Worm (Caenorhabditis elegans) whole organism, L4 larva: ENCODE measurements around the gene srd-66.

Experiments used
- F10B5.3 ChIP-seq: sonication (generic microtip); optimal IDR thresholded peaks from 2 replicates; lab custom pipeline; 2016; ENCODE audit warnings: mild to moderate bottlenecking, missing genetic modification characterization, missing compliant biosample characterization
- F26F4.8 ChIP-seq: fragments of 200-800 bp; sonication (Bioruptor generic); conservative IDR thresholded peaks from 2 replicates; pipeline ENCODE4 v1.3.6; 2022; ENCODE audit warnings: missing genetic modification characterization, missing compliant biosample characterization
- F37D6.2 ChIP-seq: sonication (generic microtip); optimal IDR thresholded peaks from 2 replicates; lab custom pipeline; 2016; ENCODE audit warnings: mild to moderate bottlenecking, missing genetic modification characterization, missing compliant biosample characterization
- T20F7.1 ChIP-seq: fragments of 200-800 bp; sonication (Bioruptor generic); optimal IDR thresholded peaks from 2 replicates; lab custom pipeline; 2018; ENCODE audit warnings: mild to moderate bottlenecking, missing genetic modification characterization, missing compliant biosample characterization
- ZK337.2 ChIP-seq: fragments of 200-800 bp; sonication (Bioruptor generic); IDR thresholded peaks from 2 replicates; pipeline ENCODE4 v1.3.6; 2022; ENCODE audit warnings: missing genetic modification reagents, missing genetic modification characterization, missing compliant biosample characterization
- arid-1 ChIP-seq: fragments of 200-800 bp; sonication (Bioruptor generic); conservative IDR thresholded peaks from 2 replicates; pipeline ENCODE4 v1.3.6; 2022; ENCODE audit warnings: missing genetic modification reagents, missing genetic modification characterization, missing compliant biosample characterization
- ceh-20 ChIP-seq: fragments of 200-800 bp; sonication (Bioruptor generic); IDR thresholded peaks from 2 replicates; pipeline ENCODE4 v1.3.6; 2022; ENCODE audit warnings: missing genetic modification reagents, missing genetic modification characterization, missing compliant biosample characterization
- cey-2 ChIP-seq: sonication (generic microtip); optimal IDR thresholded peaks from 3 replicates; lab custom pipeline; 2017; ENCODE audit warnings: missing genetic modification characterization, mild to moderate bottlenecking, missing compliant biosample characterization, antibody characterized with exemption, borderline replicate concordance; ENCODE audit not compliant: insufficient read depth
- daf-12 ChIP-seq: fragments of 150-350 bp; optimal IDR thresholded peaks from 2 replicates; lab custom pipeline; 2014; ENCODE audit warnings: missing biosample characterization, missing genetic modification reagents, missing genetic modification characterization
- daf-16 ChIP-seq, 3 experiments: sonication (generic microtip); optimal IDR thresholded peaks; 2 replicates each; lab custom pipeline; 2016 to 2017; ENCODE audit warnings: missing genetic modification characterization in 3 of 3, missing genetic modification reagents in 3 of 3, mild to moderate bottlenecking in 2 of 3, missing compliant biosample characterization in 2 of 3, missing biosample characterization in 1 of 3, moderate library complexity in 1 of 3
- dmd-6 ChIP-seq: fragments of 200-800 bp; sonication (Bioruptor generic); IDR thresholded peaks from 2 replicates; pipeline ENCODE4 v1.3.6; 2022; ENCODE audit warnings: missing genetic modification reagents, missing genetic modification characterization, missing compliant biosample characterization
- dmd-8 ChIP-seq: fragments of 200-800 bp; sonication (Bioruptor generic); IDR thresholded peaks from 2 replicates; pipeline ENCODE4 v1.3.6; 2022; ENCODE audit warnings: missing genetic modification characterization, missing compliant biosample characterization
- dpl-1 ChIP-seq: fragments of 150-350 bp; optimal IDR thresholded peaks from 2 replicates; lab custom pipeline; 2014; ENCODE audit warnings: missing biosample characterization, missing genetic modification reagents, missing genetic modification characterization
- duxl-1 ChIP-seq: sonication (generic microtip); optimal IDR thresholded peaks from 2 replicates; lab custom pipeline; 2016; ENCODE audit warnings: mild to moderate bottlenecking, missing genetic modification characterization, moderate library complexity, missing compliant biosample characterization; ENCODE audit not compliant: poor library complexity
- egl-27 ChIP-seq: sonication (generic microtip); optimal IDR thresholded peaks from 3 replicates; lab custom pipeline; 2017; ENCODE audit warnings: missing biosample characterization, missing genetic modification reagents, missing genetic modification characterization
- hif-1 ChIP-seq, 2 experiments: sonication (generic microtip); optimal IDR thresholded peaks; 2 replicates each; lab custom pipeline; 2016 to 2017; ENCODE audit warnings: missing compliant biosample characterization in 2 of 2, missing genetic modification characterization in 2 of 2, missing genetic modification reagents in 2 of 2, missing genotype in 2 of 2, mild to moderate bottlenecking in 1 of 2
- hlh-30 ChIP-seq: sonication (generic microtip); optimal IDR thresholded peaks from 2 replicates; lab custom pipeline; 2017; ENCODE audit warnings: antibody characterized with exemption, mild to moderate bottlenecking, missing genetic modification characterization, missing compliant biosample characterization; ENCODE audit not compliant: insufficient read depth
- hmg-1.1 ChIP-seq: fragments of 200-800 bp; sonication (Bioruptor generic); IDR thresholded peaks from 2 replicates; pipeline ENCODE4 v1.3.6; 2022; ENCODE audit warnings: missing genetic modification reagents, missing genetic modification characterization, missing compliant biosample characterization
- lim-7 ChIP-seq: fragments of 200-800 bp; sonication (Bioruptor generic); IDR thresholded peaks from 2 replicates; pipeline ENCODE4 v1.3.6; 2022; ENCODE audit warnings: missing genetic modification characterization, missing compliant biosample characterization
- lin-1 ChIP-seq: fragments of 200-800 bp; sonication (Bioruptor generic); IDR thresholded peaks from 2 replicates; pipeline ENCODE4 v1.3.6; 2022; ENCODE audit warnings: missing genetic modification reagents, missing genetic modification characterization, missing compliant biosample characterization
- lin-13 ChIP-seq: fragments of 150-350 bp; optimal IDR thresholded peaks from 2 replicates; lab custom pipeline; 2014; ENCODE audit warnings: missing biosample characterization, missing genetic modification reagents, missing genetic modification characterization
- lin-15B ChIP-seq: fragments of 150-350 bp; sonication (generic microtip); optimal IDR thresholded peaks from 3 replicates; lab custom pipeline; 2014; ENCODE audit warnings: missing biosample characterization, missing genetic modification characterization
- lin-38 ChIP-seq: fragments of 200-800 bp; sonication (Bioruptor generic); IDR thresholded peaks from 2 replicates; pipeline ENCODE4 v1.3.6; 2022; ENCODE audit warnings: missing genetic modification reagents, missing genetic modification characterization, missing compliant biosample characterization
- lin-39 ChIP-seq: fragments of 150-350 bp; optimal IDR thresholded peaks from 2 replicates; lab custom pipeline; 2014; ENCODE audit warnings: missing biosample characterization, missing genetic modification reagents, missing genetic modification characterization
- madf-5 ChIP-seq, 2 experiments: fragments of 200-800 bp; sonication (Bioruptor generic); IDR thresholded peaks; 2 replicates each; pipeline ENCODE4 v1.3.6; 2022; ENCODE audit warnings: missing compliant biosample characterization in 2 of 2, missing genetic modification characterization in 2 of 2
- mdl-1 ChIP-seq, 2 experiments: fragments of 150-350 bp in 1 of 2; sonication (generic microtip) in 1 of 2; optimal IDR thresholded peaks; 2 replicates each; lab custom pipeline; 2014 to 2017; ENCODE audit warnings: missing biosample characterization in 2 of 2, missing genetic modification characterization in 2 of 2
- mdt-29 ChIP-seq: fragments of 200-800 bp; sonication (Bioruptor generic); IDR thresholded peaks from 2 replicates; pipeline ENCODE4 v1.3.6; 2022; ENCODE audit warnings: missing genetic modification reagents, missing genetic modification characterization, missing compliant biosample characterization
- mep-1 ChIP-seq: fragments of 150-350 bp; sonication (generic microtip); optimal IDR thresholded peaks from 3 replicates; lab custom pipeline; 2014; ENCODE audit warnings: missing biosample characterization, missing genetic modification characterization
- mxl-3 ChIP-seq: fragments of 200-800 bp; sonication (Bioruptor generic); optimal IDR thresholded peaks from 2 replicates; lab custom pipeline; 2018; ENCODE audit warnings: mild to moderate bottlenecking, missing genetic modification characterization, missing compliant biosample characterization
- nhr-102 ChIP-seq: sonication (generic microtip); optimal IDR thresholded peaks from 2 replicates; lab custom pipeline; 2016; ENCODE audit warnings: mild to moderate bottlenecking, missing genetic modification characterization, moderate library complexity, missing compliant biosample characterization
- nhr-11 ChIP-seq: fragments of 150-350 bp; optimal IDR thresholded peaks from 2 replicates; lab custom pipeline; 2014; ENCODE audit warnings: missing biosample characterization, missing genetic modification characterization
- nhr-111 ChIP-seq: fragments of 200-800 bp; sonication (Bioruptor generic); optimal IDR thresholded peaks from 2 replicates; lab custom pipeline; 2018; ENCODE audit warnings: mild to moderate bottlenecking, missing genetic modification characterization, missing compliant biosample characterization
- nhr-41 ChIP-seq: fragments of 200-800 bp; sonication (Bioruptor generic); IDR thresholded peaks from 2 replicates; pipeline ENCODE4 v1.3.6; 2022; ENCODE audit warnings: missing genetic modification reagents, missing genetic modification characterization, missing compliant biosample characterization
- nhr-42 ChIP-seq: fragments of 200-800 bp; sonication (Bioruptor generic); IDR thresholded peaks from 2 replicates; pipeline ENCODE4 v1.3.6; 2022; ENCODE audit warnings: missing genetic modification characterization, missing compliant biosample characterization
- nhr-76 ChIP-seq: fragments of 150-350 bp; optimal IDR thresholded peaks from 2 replicates; lab custom pipeline; 2014; ENCODE audit warnings: missing biosample characterization, missing genetic modification characterization
- nhr-77 ChIP-seq: fragments of 150-350 bp; optimal IDR thresholded peaks from 2 replicates; lab custom pipeline; 2014; ENCODE audit warnings: missing biosample characterization, missing genetic modification characterization
- php-3 ChIP-seq: fragments of 200-800 bp; sonication (Bioruptor generic); IDR thresholded peaks from 2 replicates; pipeline ENCODE4 v1.3.6; 2022; ENCODE audit warnings: missing genetic modification reagents, missing genetic modification characterization, missing compliant biosample characterization
- saeg-2 ChIP-seq: fragments of 200-800 bp; sonication (Bioruptor generic); IDR thresholded peaks from 2 replicates; pipeline ENCODE4 v1.3.6; 2022; ENCODE audit warnings: missing genetic modification reagents, missing genetic modification characterization, missing compliant biosample characterization
- set-16 ChIP-seq: fragments of 200-800 bp; sonication (Bioruptor generic); IDR thresholded peaks from 2 replicates; pipeline ENCODE4 v1.3.6; 2022; ENCODE audit warnings: missing genetic modification reagents, missing genetic modification characterization, missing compliant biosample characterization
- skn-1 ChIP-seq: fragments of 150-350 bp; optimal IDR thresholded peaks from 2 replicates; lab custom pipeline; 2014; ENCODE audit warnings: missing biosample characterization, missing genetic modification characterization
- snpc-1.2 ChIP-seq: fragments of 200-800 bp; sonication (Bioruptor generic); IDR thresholded peaks from 2 replicates; pipeline ENCODE4 v1.3.6; 2022; ENCODE audit warnings: missing genetic modification reagents, missing genetic modification characterization, missing compliant biosample characterization
- tag-97 ChIP-seq: fragments of 200-800 bp; sonication (Bioruptor generic); IDR thresholded peaks from 2 replicates; pipeline ENCODE4 v1.3.6; 2022; ENCODE audit warnings: missing genetic modification characterization, missing compliant biosample characterization
- tra-1 ChIP-seq: fragments of 200-800 bp; sonication (Bioruptor generic); IDR thresholded peaks from 2 replicates; pipeline ENCODE4 v1.3.6; 2022; ENCODE audit warnings: missing genetic modification reagents, missing genetic modification characterization, missing compliant biosample characterization
- unc-130 ChIP-seq: sonication (generic microtip); optimal IDR thresholded peaks from 2 replicates; lab custom pipeline; 2016; ENCODE audit warnings: missing genetic modification reagents, missing genetic modification characterization, missing compliant biosample characterization
- unc-39 ChIP-seq: sonication (generic microtip); optimal IDR thresholded peaks from 2 replicates; lab custom pipeline; 2017; ENCODE audit warnings: missing biosample characterization, missing genetic modification characterization
- unc-62 ChIP-seq, 3 experiments: fragments of 150-350 bp in 1 of 3; sonication (generic microtip); optimal IDR thresholded peaks in 2 of 3; peaks in 1 of 3; 1 replicate in 1 of 3; 2 replicates in 2 of 3; lab custom pipeline; 2014 to 2017; ENCODE audit warnings: missing biosample characterization in 3 of 3, missing genetic modification characterization in 3 of 3, missing genetic modification reagents in 3 of 3, missing genotype in 1 of 3
- zfp-2 ChIP-seq: sonication (generic microtip); optimal IDR thresholded peaks from 2 replicates; lab custom pipeline; 2016; ENCODE audit warnings: mild to moderate bottlenecking, missing genetic modification characterization, missing compliant biosample characterization
- zip-2 ChIP-seq: fragments of 150-350 bp; optimal IDR thresholded peaks from 2 replicates; lab custom pipeline; 2014; ENCODE audit warnings: missing biosample characterization, missing genetic modification characterization

Gene srd-66

DNA sequence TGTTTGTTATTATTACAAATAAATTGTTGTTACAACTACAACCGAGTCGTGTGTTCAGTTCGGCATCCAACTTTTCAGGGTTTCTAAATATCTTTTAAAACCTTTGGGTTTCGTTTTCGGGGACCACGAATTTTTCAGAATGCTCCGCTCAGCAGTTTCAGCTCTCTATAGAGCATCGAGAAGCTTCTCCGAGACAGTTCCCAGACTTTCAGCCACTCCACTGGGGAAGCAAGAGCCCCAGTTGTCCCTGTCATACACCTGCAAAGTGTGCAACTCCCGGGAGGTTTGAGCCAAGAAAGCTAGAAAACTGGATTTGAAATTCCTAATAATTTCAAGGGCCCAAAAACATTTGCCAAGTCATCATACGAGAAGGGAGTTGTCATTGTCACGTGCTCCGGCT, 31.1 kb downstream of the srd-66 start, which contains the start of gene F53A3.7 (continued):
- TF ChIP-seq dmd-8 (GFP tag; lab: Robert Waterston, UW) = no peak
- peak; percentile 19 for TF ChIP-seq mep-1 (tag; lab: Kevin White, UChicago)

ce11 chrIII:1950236-1950635, 32.2 kb downstream of the srd-66 start, which contains the start of the genes polh-1 and rps-22:
Gene polh-1, minus strand, starts transcription at chrIII:1950269.
Gene rps-22, plus strand, starts transcription at chrIII:1950535.
- TF ChIP-seq F37D6.2 (tag; lab: Kevin White, UChicago) (no peak), nhr-77 (peak; percentile 96), lin-39 (tag; lab: Kevin White, UChicago) (no peak), nhr-111 (GFP tag; lab: Kevin White, UChicago) (no peak), hif-1 (tag; optimal IDR thresholded peaks at IDR 0.05; lab: Kevin White, UChicago) (peak in 1 of 2 experiments; percentile 61), duxl-1 (tag; lab: Kevin White, UChicago) (peak; percentile 12), snpc-1.2 (no peak), zip-2 (tag; lab: Kevin White, UChicago) (no peak), mdl-1 (tag; optimal IDR thresholded peaks at IDR 0.05; lab: Kevin White, UChicago) (peak in 1 of 2 experiments; percentile 19), saeg-2 (GFP tag; lab: Robert Waterston, UW) (no peak), nhr-76 (tag; lab: Kevin White, UChicago) (no peak), nhr-102 (tag; lab: Kevin White, UChicago) (no peak), lin-13 (GFP tag; lab: Kevin White, UChicago) (peak; percentile 95), dmd-6 (GFP tag; lab: Robert Waterston, UW) (peak; percentile 58; the same call in 1 of the 2 replicates), unc-39 (tag; lab: Kevin White, UChicago) (no peak), arid-1 (GFP tag; lab: Robert Waterston, UW) (peak; percentile 67; the same call in 1 of the 2 replicates), daf-16 (GFP tag; optimal IDR thresholded peaks at IDR 0.05; lab: Kevin White, UChicago) (no peak), daf-16 (tag; optimal IDR thresholded peaks at IDR 0.05; lab: Kevin White, UChicago) (peak; percentile 51), F10B5.3 (tag; lab: Kevin White, UChicago) (no peak), ZK337.2 (no peak), php-3 (GFP tag; lab: Robert Waterston, UW) (no peak), hlh-30 (tag; lab: Kevin White, UChicago) (peak; percentile 87), mxl-3 (no peak), nhr-41 (no peak), madf-5 (GFP tag; IDR thresholded peaks at IDR 0.05; lab: Robert Waterston, UW) (no peak), lin-15B (tag; lab: Kevin White, UChicago) (peak; percentile 68), dpl-1 (GFP tag; lab: Kevin White, UChicago) (peak; percentile 98), nhr-11 (peak; percentile 85), lim-7 (GFP tag; lab: Robert Waterston, UW) (no peak), set-16 (GFP tag; lab: Robert Waterston, UW) (no peak), unc-62 (GFP tag; optimal IDR thresholded peaks at IDR 0.05 in 1 of 2; lab: Kevin White, UChicago) (peak in 1 of 2 experiments; percentile 54), unc-62 (tag; optimal IDR thresholded peaks at IDR 0.05; lab: Kevin White, UChicago) (no peak), T20F7.1 (GFP tag; lab: Kevin White, UChicago) (peak; percentile 89), zfp-2 (tag; lab: Kevin White, UChicago) (no peak), lin-1 (GFP tag; lab: Robert Waterston, UW) (peak; percentile 54; the same call in 1 of the 2 replicates), mdt-29 (GFP tag; lab: Robert Waterston, UW) (no peak), cey-2 (no peak), ceh-20 (0 out of 2 replicates have a peak, but pooled peaks have one; percentile 26), hmg-1.1 (GFP tag; lab: Robert Waterston, UW) (peak; percentile 86), tag-97 (GFP tag; lab: Robert Waterston, UW) (no peak), tra-1 (GFP tag; lab: Robert Waterston, UW) (no peak), daf-12 (tag; lab: Kevin White, UChicago) (no peak), unc-130 (GFP tag; lab: Kevin White, UChicago) (peak; percentile 15), F26F4.8 (GFP tag; lab: Robert Waterston, UW) (no peak), lin-38 (GFP tag; lab: Robert Waterston, UW) (peak; percentile 98), egl-27 (tag; lab: Kevin White, UChicago) (no peak), nhr-42 (GFP tag; lab: Robert Waterston, UW) (no peak), skn-1 (tag; lab: Kevin White, UChicago) (no peak)
